Fruit fly (Drosophila melanogaster): ENCODE results near the gene Pgant2.

DNA sequence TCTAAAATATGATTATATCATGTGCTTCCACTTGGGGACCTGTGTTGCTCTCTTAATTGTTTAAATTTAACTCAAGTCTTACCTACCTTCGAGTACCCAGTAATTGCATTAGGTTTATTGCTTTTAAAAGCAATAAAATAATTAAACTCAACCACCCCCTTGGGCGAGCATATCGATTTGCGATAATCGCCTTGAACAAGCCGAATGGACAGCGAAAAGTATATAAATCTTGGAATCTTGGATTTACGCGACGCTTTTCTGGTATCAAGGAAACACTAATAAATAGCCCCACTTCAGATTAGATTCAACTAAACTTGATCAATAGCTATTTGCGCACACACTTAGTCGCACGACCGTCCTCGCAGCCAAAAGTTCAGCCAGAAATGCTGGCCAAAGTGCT, 19.1 kb upstream of the Pgant2 start, which contains the start of gene CG2772:
- no peak for TF ChIP-seq Hr4 (GFP tag; optimal IDR thresholded peaks at IDR 0.05)
- TF ChIP-seq svp (GFP tag), result no peak
- no peak for TF ChIP-seq vri (GFP tag; optimal IDR thresholded peaks at IDR 0.05)
- no peak for TF ChIP-seq net (GFP tag; optimal IDR thresholded peaks at IDR 0.05)
- no peak for TF ChIP-seq CG6163 (GFP tag; IDR thresholded peaks at IDR 0.05)
- TF ChIP-seq CG11294 (GFP tag; IDR thresholded peaks at IDR 0.05), result no peak
- TF ChIP-seq Eip75B (GFP tag; optimal IDR thresholded peaks at IDR 0.05), result no peak
- TF ChIP-seq CG6808 (GFP tag; optimal IDR thresholded peaks at IDR 0.05), result no peak
- TF ChIP-seq CG8632 (GFP tag; optimal IDR thresholded peaks at IDR 0.05), result no peak
